Worm (Caenorhabditis elegans) whole organism, L4/young adult: ENCODE results near the gene F26F2.11.

Experiments used
- dao-5 ChIP-seq: sonication (generic microtip); optimal IDR thresholded peaks from 2 replicates; lab custom pipeline; 2016; ENCODE audit warnings: missing genotype, missing genetic modification characterization, moderate library complexity, missing compliant biosample characterization
- him-1 ChIP-seq: sonication (generic microtip); optimal IDR thresholded peaks from 2 replicates; lab custom pipeline; 2016; ENCODE audit warnings: missing genotype, missing genetic modification reagents, missing genetic modification characterization, missing compliant biosample characterization

DNA sequence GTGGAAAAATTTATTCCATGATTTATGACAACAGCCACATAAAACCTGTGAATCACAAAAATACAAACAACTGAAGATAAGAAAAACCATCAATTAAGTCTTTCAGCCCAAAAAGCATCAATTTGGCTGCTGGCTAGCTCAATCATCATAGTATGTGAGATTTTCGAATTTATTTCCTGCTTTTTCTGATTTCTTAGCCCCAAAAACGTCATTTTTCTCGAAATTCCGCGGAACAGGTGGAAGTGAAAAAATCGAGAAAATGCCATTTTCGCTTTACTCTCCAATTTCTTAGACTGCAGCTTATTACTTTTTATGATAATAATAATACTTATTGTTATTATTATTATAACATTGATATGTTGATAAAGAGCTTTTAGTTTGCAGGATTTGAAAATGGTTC is 46.3 kb upstream of the F26F2.11 start, which contains the start of gene srxa-15:
- TF ChIP-seq him-1 (tag; lab: Kevin White, UChicago) (no peak), dao-5 (no peak)
